Worm (Caenorhabditis elegans) whole organism, late embryonic: ENCODE results near the gene mes-2.
A peak's percentile ranks its signal among the peaks of the same experiment; 100 is the strongest.

Experiments used
- C08G9.2 ChIP-seq: sonication (generic microtip); optimal IDR thresholded peaks from 2 replicates; lab custom pipeline; 2016; ENCODE audit warnings: mild to moderate bottlenecking, missing genetic modification characterization, moderate library complexity, missing compliant biosample characterization
- C38D4.7 ChIP-seq: fragments of 200-800 bp; sonication (Bioruptor generic); optimal IDR thresholded peaks from 2 replicates; lab custom pipeline; 2018; ENCODE audit warnings: mild to moderate bottlenecking, missing genetic modification characterization, moderate library complexity, missing compliant biosample characterization
- K02D7.2 ChIP-seq: sonication (generic microtip); optimal IDR thresholded peaks from 2 replicates; lab custom pipeline; 2017; ENCODE audit warnings: mild to moderate bottlenecking, missing genetic modification characterization, missing compliant biosample characterization
- K09A11.1 ChIP-seq: sonication (generic microtip); optimal IDR thresholded peaks from 2 replicates; lab custom pipeline; 2017; ENCODE audit warnings: antibody characterized with exemption, mild to moderate bottlenecking, missing genetic modification characterization, missing compliant biosample characterization; ENCODE audit not compliant: insufficient read depth
- T23F11.4 ChIP-seq: fragments of 200-800 bp; sonication (Bioruptor generic); optimal IDR thresholded peaks from 2 replicates; lab custom pipeline; 2018; ENCODE audit warnings: mild to moderate bottlenecking, missing genetic modification characterization, missing compliant biosample characterization
- ahr-1 ChIP-seq: sonication (generic microtip); optimal IDR thresholded peaks from 2 replicates; lab custom pipeline; 2016; ENCODE audit warnings: missing genetic modification characterization, missing compliant biosample characterization
- ama-1 ChIP-seq: fragments of 150-350 bp; optimal IDR thresholded peaks from 2 replicates; lab custom pipeline; 2014
- ceh-14 ChIP-seq: sonication (generic microtip); optimal IDR thresholded peaks from 2 replicates; lab custom pipeline; 2016; ENCODE audit warnings: missing genotype, missing genetic modification characterization, missing compliant biosample characterization
- ceh-18 ChIP-seq: sonication (generic microtip); optimal IDR thresholded peaks from 2 replicates; lab custom pipeline; 2016; ENCODE audit warnings: missing genetic modification characterization, missing compliant biosample characterization
- ceh-19 ChIP-seq: fragments of 200-800 bp; sonication (Bioruptor generic); optimal IDR thresholded peaks from 2 replicates; lab custom pipeline; 2018; ENCODE audit warnings: mild to moderate bottlenecking, missing genetic modification characterization, missing compliant biosample characterization
- ceh-2 ChIP-seq: sonication (generic microtip); optimal IDR thresholded peaks from 2 replicates; lab custom pipeline; 2016; ENCODE audit warnings: missing genotype, missing genetic modification characterization, missing compliant biosample characterization
- ceh-31 ChIP-seq: sonication (generic microtip); optimal IDR thresholded peaks from 2 replicates; lab custom pipeline; 2016; ENCODE audit warnings: missing genetic modification characterization, missing compliant biosample characterization
- ceh-34 ChIP-seq: sonication (generic microtip); optimal IDR thresholded peaks from 2 replicates; lab custom pipeline; 2016; ENCODE audit warnings: mild to moderate bottlenecking, missing genetic modification characterization, missing compliant biosample characterization
- ceh-9 ChIP-seq: sonication (generic microtip); optimal IDR thresholded peaks from 2 replicates; lab custom pipeline; 2016; ENCODE audit warnings: mild to moderate bottlenecking, missing genetic modification characterization, inconsistent platforms, missing compliant biosample characterization
- dmd-4 ChIP-seq: sonication (generic microtip); optimal IDR thresholded peaks from 2 replicates; lab custom pipeline; 2016; ENCODE audit warnings: borderline replicate concordance, missing genetic modification characterization, missing compliant biosample characterization
- dve-1 ChIP-seq: sonication (generic microtip); optimal IDR thresholded peaks from 2 replicates; lab custom pipeline; 2017; ENCODE audit warnings: antibody characterized with exemption, mild to moderate bottlenecking, missing genetic modification characterization, missing compliant biosample characterization
- eyg-1 ChIP-seq: sonication (generic microtip); optimal IDR thresholded peaks from 2 replicates; lab custom pipeline; 2016; ENCODE audit warnings: missing genotype, missing genetic modification characterization, missing compliant biosample characterization
- fax-1 ChIP-seq: sonication (generic microtip); optimal IDR thresholded peaks from 2 replicates; lab custom pipeline; 2016; ENCODE audit warnings: missing genotype, missing genetic modification characterization, missing compliant biosample characterization
- fkh-6 ChIP-seq: sonication (generic microtip); optimal IDR thresholded peaks from 2 replicates; lab custom pipeline; 2016; ENCODE audit warnings: missing genetic modification characterization, missing compliant biosample characterization
- hlh-13 ChIP-seq: fragments of 200-800 bp; sonication (Bioruptor generic); optimal IDR thresholded peaks from 2 replicates; lab custom pipeline; 2018; ENCODE audit warnings: mild to moderate bottlenecking, missing genetic modification characterization, missing compliant biosample characterization
- hlh-30 ChIP-seq: sonication (generic microtip); optimal IDR thresholded peaks from 2 replicates; lab custom pipeline; 2017; ENCODE audit warnings: antibody characterized with exemption, missing genetic modification characterization, missing compliant biosample characterization; ENCODE audit not compliant: insufficient read depth
- lin-11 ChIP-seq: fragments of 200-800 bp; sonication (Bioruptor generic); optimal IDR thresholded peaks from 2 replicates; lab custom pipeline; 2018; ENCODE audit warnings: mild to moderate bottlenecking, missing genetic modification characterization, missing compliant biosample characterization
- madf-2 ChIP-seq: sonication (generic microtip); optimal IDR thresholded peaks from 2 replicates; lab custom pipeline; 2017; ENCODE audit warnings: missing genetic modification characterization, missing compliant biosample characterization
- mec-3 ChIP-seq: sonication (generic microtip); optimal IDR thresholded peaks from 2 replicates; lab custom pipeline; 2016; ENCODE audit warnings: borderline replicate concordance, missing genetic modification characterization, missing compliant biosample characterization
- nfya-1 ChIP-seq: sonication (generic microtip); optimal IDR thresholded peaks from 2 replicates; lab custom pipeline; 2017; ENCODE audit warnings: missing genetic modification characterization, mild to moderate bottlenecking, missing compliant biosample characterization, antibody characterized with exemption, moderate library complexity
- nhr-11 ChIP-seq: fragments of 150-350 bp; optimal IDR thresholded peaks from 2 replicates; lab custom pipeline; 2014; ENCODE audit warnings: missing biosample characterization, missing genetic modification characterization
- nhr-232 ChIP-seq: sonication (generic microtip); optimal IDR thresholded peaks from 2 replicates; lab custom pipeline; 2016; ENCODE audit warnings: missing genetic modification characterization, missing compliant biosample characterization
- npax-4 ChIP-seq: sonication (generic microtip); optimal IDR thresholded peaks from 2 replicates; lab custom pipeline; 2016; ENCODE audit warnings: missing genetic modification characterization, missing compliant biosample characterization
- pax-1 ChIP-seq: fragments of 150-350 bp; optimal IDR thresholded peaks from 2 replicates; lab custom pipeline; 2014; ENCODE audit warnings: missing biosample characterization, missing genetic modification characterization
- pqm-1 ChIP-seq: sonication (generic microtip); optimal IDR thresholded peaks from 2 replicates; lab custom pipeline; 2016; ENCODE audit warnings: missing genetic modification characterization, missing compliant biosample characterization
- rnt-1 ChIP-seq: sonication (generic microtip); optimal IDR thresholded peaks from 2 replicates; lab custom pipeline; 2016; ENCODE audit warnings: missing genetic modification characterization, missing compliant biosample characterization
- sox-4 ChIP-seq: sonication (generic microtip); optimal IDR thresholded peaks from 2 replicates; lab custom pipeline; 2017; ENCODE audit warnings: mild to moderate bottlenecking, missing genetic modification characterization, inconsistent platforms, missing compliant biosample characterization
- syd-9 ChIP-seq: sonication (generic microtip); optimal IDR thresholded peaks from 2 replicates; lab custom pipeline; 2016; ENCODE audit warnings: mild to moderate bottlenecking, missing genetic modification characterization, moderate library complexity, missing compliant biosample characterization
- tbx-7 ChIP-seq: sonication (generic microtip); optimal IDR thresholded peaks from 2 replicates; lab custom pipeline; 2016; ENCODE audit warnings: missing genotype, missing genetic modification characterization, missing compliant biosample characterization
- ttx-3 ChIP-seq: sonication (generic microtip); optimal IDR thresholded peaks from 2 replicates; lab custom pipeline; 2016; ENCODE audit warnings: missing genetic modification reagents, missing genetic modification characterization, missing compliant biosample characterization
- unc-3 ChIP-seq, 2 experiments: fragments of 200-800 bp in 1 of 2; sonication (Bioruptor generic) in 1 of 2; sonication (generic microtip) in 1 of 2; conservative IDR thresholded peaks in 1 of 2; optimal IDR thresholded peaks in 1 of 2; 2 replicates each; pipeline versions ENCODE4 v1.3.6 to Lab custom; 2016 to 2022; ENCODE audit warnings: missing compliant biosample characterization in 2 of 2, missing genetic modification characterization in 2 of 2, missing genetic modification reagents in 1 of 2
- zip-5 ChIP-seq: sonication (generic microtip); optimal IDR thresholded peaks from 2 replicates; lab custom pipeline; 2016; ENCODE audit warnings: missing genetic modification characterization, missing compliant biosample characterization

mes-2 gene

DNA sequence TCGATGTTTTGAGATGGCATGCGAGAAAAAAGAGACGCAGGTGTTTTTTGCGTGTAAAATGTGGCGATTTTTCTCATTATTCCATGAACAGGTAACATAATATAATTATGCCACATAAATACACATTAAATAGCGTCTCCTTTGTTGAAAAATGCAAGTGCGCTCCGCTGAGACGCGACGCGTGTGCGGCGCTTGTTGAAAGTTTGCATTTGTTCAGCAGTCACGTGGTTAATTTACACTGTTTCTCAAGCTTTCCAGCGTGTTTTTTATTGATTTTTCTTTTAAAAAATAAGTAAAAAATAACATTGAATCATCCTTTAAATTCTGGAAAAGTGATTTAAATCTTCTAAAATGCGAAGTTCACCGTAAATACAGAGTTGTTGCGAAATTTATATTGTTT is 15.8 kb downstream of the mes-2 start (continued):
- TF ChIP-seq dmd-4 (tag; lab: Kevin White, UChicago) (no peak), npax-4 (tag; lab: Kevin White, UChicago) (no peak), dve-1 (tag; lab: Kevin White, UChicago) (peak; percentile 48), mec-3 (no peak), ttx-3 (peak; percentile 25), ceh-31 (peak; percentile 71), C08G9.2 (tag; lab: Kevin White, UChicago) (no peak), C38D4.7 (GFP tag; lab: Kevin White, UChicago) (no peak), lin-11 (tag; lab: Kevin White, UChicago) (no peak), fkh-6 (no peak), zip-5 (no peak), madf-2 (no peak), syd-9 (tag; lab: Kevin White, UChicago) (no peak), ceh-34 (tag; lab: Kevin White, UChicago) (peak; percentile 52), eyg-1 (tag; lab: Kevin White, UChicago) (no peak), rnt-1 (tag; lab: Kevin White, UChicago) (peak; percentile 11), ceh-18 (no peak), unc-3 (GFP tag; conservative IDR thresholded peaks at IDR 0.05; lab: Robert Waterston, UW) (no peak), unc-3 (tag; optimal IDR thresholded peaks at IDR 0.05; lab: Kevin White, UChicago) (no peak), K09A11.1 (tag; lab: Kevin White, UChicago) (no peak), hlh-30 (tag; lab: Kevin White, UChicago) (peak; percentile 97), nhr-11 (tag; lab: Kevin White, UChicago) (no peak), nhr-232 (tag; lab: Kevin White, UChicago) (no peak), T23F11.4 (GFP tag; lab: Kevin White, UChicago) (no peak), ceh-2 (tag; lab: Kevin White, UChicago) (peak; percentile 45), ceh-14 (tag; lab: Kevin White, UChicago) (peak; percentile 5), nfya-1 (peak; percentile 78), sox-4 (tag; lab: Kevin White, UChicago) (no peak), ceh-19 (no peak), K02D7.2 (tag; lab: Kevin White, UChicago) (no peak), pax-1 (tag; lab: Kevin White, UChicago) (peak; percentile 60), ahr-1 (no peak)

DNA sequence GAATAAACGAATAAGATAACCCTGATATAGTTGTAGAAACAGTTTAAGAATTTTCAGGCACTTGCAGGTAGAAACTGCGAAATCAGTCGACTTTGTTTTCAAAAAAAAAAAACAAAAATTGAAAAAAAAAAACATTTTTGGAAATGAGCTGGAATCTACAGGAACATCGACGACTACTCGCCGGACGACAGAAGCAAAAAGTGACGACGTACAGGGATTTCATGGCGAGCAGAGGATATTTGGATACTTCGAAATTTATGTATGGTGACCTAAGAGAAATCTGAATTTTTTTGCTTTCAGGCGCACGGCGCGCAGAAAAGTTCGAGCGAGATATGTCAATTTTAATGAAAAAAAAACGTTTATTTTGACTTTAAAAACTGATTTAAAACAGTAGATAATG is 17.3 kb downstream of the mes-2 start:
- no peak for TF ChIP-seq K09A11.1 (tag; lab: Kevin White, UChicago)
- TF ChIP-seq ceh-9 (tag; lab: Kevin White, UChicago): no peak
- TF ChIP-seq pqm-1 (tag; lab: Kevin White, UChicago): no peak

DNA sequence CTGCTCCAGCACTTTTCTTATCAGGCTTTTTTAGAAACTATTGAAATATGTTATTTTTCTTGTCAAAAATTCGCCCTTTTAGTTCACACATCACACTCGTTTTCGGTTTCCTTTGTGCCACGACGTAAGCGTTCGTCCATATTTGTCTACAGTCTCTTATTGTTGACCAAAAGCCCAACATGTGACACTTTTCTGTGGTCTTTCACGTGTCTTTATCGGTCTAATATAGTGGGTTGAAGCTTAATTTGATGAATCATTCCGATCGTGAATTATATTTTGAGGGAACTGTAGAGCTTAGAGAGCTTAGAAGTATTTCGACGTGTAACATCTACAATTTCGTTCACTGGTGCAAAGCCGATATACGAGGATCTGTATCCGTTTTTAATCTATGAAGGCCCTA is 20.5 kb downstream of the mes-2 start:
- TF ChIP-seq pax-1 (tag; lab: Kevin White, UChicago) (peak; percentile 13), pqm-1 (tag; lab: Kevin White, UChicago) (no peak), nhr-11 (tag; lab: Kevin White, UChicago) (no peak), fax-1 (no peak), hlh-30 (tag; lab: Kevin White, UChicago) (peak; percentile 44), ama-1 (lab: Kevin White, UChicago) (peak; percentile 29), hlh-13 (GFP tag; lab: Kevin White, UChicago) (no peak), tbx-7 (tag; lab: Kevin White, UChicago) (no peak)
- TF ChIP-seq, all 69 proteins: peak for 3
